Fruit fly (Drosophila melanogaster): ENCODE measurements around the gene CG14227.

- TF ChIP-seq net (GFP tag; optimal IDR thresholded peaks at IDR 0.05) (no peak), salr (GFP tag; optimal IDR thresholded peaks at IDR 0.05) (no peak), fd59A (GFP tag; optimal IDR thresholded peaks at IDR 0.05) (no peak)
These were observed 29.5 kb upstream of the CG14227 start, which contains the start of gene CG12531 for dm6 chrX:19717988-19718973.
